Fruit fly (Drosophila melanogaster) whole organism, embryonic: ENCODE measurements around the gene ca.

Experiments used
- Aef1 ChIP-seq: fragments of 200-800 bp; sonication (Bioruptor generic); IDR thresholded peaks from 3 replicates; pipeline ENCODE4 v1.3.6; 2022; ENCODE audit warnings: missing biosample characterization, missing genetic modification characterization
- Asciz ChIP-seq: fragments of 200-800 bp; sonication (Bioruptor generic); optimal IDR thresholded peaks from 2 replicates; lab custom pipeline; 2017; ENCODE audit warnings: missing biosample characterization, mild to moderate bottlenecking, missing genetic modification characterization, missing genetic modification reagents
- CG12071 ChIP-seq: fragments of 200-800 bp; sonication (Bioruptor generic); optimal IDR thresholded peaks from 3 replicates; lab custom pipeline; 2018; ENCODE audit warnings: missing biosample characterization, mild to moderate bottlenecking, missing genetic modification characterization
- CG12104 ChIP-seq: fragments of 200-800 bp; sonication (Bioruptor generic); optimal IDR thresholded peaks from 3 replicates; lab custom pipeline; 2016; ENCODE audit warnings: missing biosample characterization, missing genetic modification characterization
- CG12659 ChIP-seq: fragments of 200-800 bp; sonication (Bioruptor generic); optimal IDR thresholded peaks from 3 replicates; lab custom pipeline; 2017; ENCODE audit warnings: mild to moderate bottlenecking, missing biosample characterization, missing genetic modification reagents, missing genetic modification characterization
- CG13287 ChIP-seq: fragments of 200-800 bp; sonication (Bioruptor generic); IDR thresholded peaks from 2 replicates; pipeline ENCODE4 v1.3.6; 2022; ENCODE audit warnings: missing biosample characterization, missing genetic modification characterization; ENCODE audit not compliant: partially characterized antibody
- CG13424 ChIP-seq: fragments of 200-800 bp; sonication (Bioruptor generic); optimal IDR thresholded peaks from 2 replicates; lab custom pipeline; 2019; ENCODE audit warnings: missing biosample characterization, mild to moderate bottlenecking, missing genetic modification characterization, moderate library complexity
- CG1529 ChIP-seq: fragments of 200-800 bp; sonication (Bioruptor generic); optimal IDR thresholded peaks from 3 replicates; lab custom pipeline; 2018; ENCODE audit warnings: missing biosample characterization, missing genetic modification characterization
- CG15696 ChIP-seq: fragments of 200-800 bp; sonication (Bioruptor generic); optimal IDR thresholded peaks from 2 replicates; lab custom pipeline; 2019; ENCODE audit warnings: missing biosample characterization, mild to moderate bottlenecking, missing genetic modification characterization, moderate library complexity
- CG1602 ChIP-seq: fragments of 200-800 bp; sonication (Bioruptor generic); optimal IDR thresholded peaks from 3 replicates; lab custom pipeline; 2016; ENCODE audit warnings: missing biosample characterization, missing genetic modification characterization
- CG17359 ChIP-seq: fragments of 200-800 bp; sonication (Bioruptor generic); optimal IDR thresholded peaks from 3 replicates; lab custom pipeline; 2018; ENCODE audit warnings: missing biosample characterization, mild to moderate bottlenecking, missing genetic modification characterization, moderate library complexity
- CG17385 ChIP-seq: fragments of 200-800 bp; sonication (Bioruptor generic); optimal IDR thresholded peaks from 3 replicates; lab custom pipeline; 2018; ENCODE audit warnings: missing biosample characterization, mild to moderate bottlenecking, missing genetic modification characterization
- CG1792 ChIP-seq: fragments of 200-800 bp; sonication (Bioruptor generic); optimal IDR thresholded peaks from 2 replicates; lab custom pipeline; 2016; ENCODE audit warnings: missing biosample characterization, missing genetic modification characterization
- CG1832 ChIP-seq: fragments of 200-800 bp; sonication (Bioruptor generic); optimal IDR thresholded peaks from 2 replicates; lab custom pipeline; 2017; ENCODE audit warnings: missing biosample characterization, mild to moderate bottlenecking, missing genetic modification characterization, inconsistent platforms
- CG2116 ChIP-seq: fragments of 200-800 bp; sonication (Bioruptor generic); optimal IDR thresholded peaks from 3 replicates; lab custom pipeline; 2018; ENCODE audit warnings: missing biosample characterization, mild to moderate bottlenecking, missing genetic modification characterization
- CG3838 ChIP-seq: fragments of 200-800 bp; sonication (Bioruptor generic); optimal IDR thresholded peaks from 3 replicates; lab custom pipeline; 2016; ENCODE audit warnings: missing biosample characterization, missing genetic modification characterization
- CG3847 ChIP-seq: fragments of 200-800 bp; sonication (Bioruptor generic); IDR thresholded peaks from 2 replicates; pipeline ENCODE4 v1.3.6; 2022; ENCODE audit warnings: missing biosample characterization, missing genetic modification characterization
- CG8944 ChIP-seq: fragments of 200-800 bp; sonication (Bioruptor generic); optimal IDR thresholded peaks from 3 replicates; lab custom pipeline; 2016; ENCODE audit warnings: missing biosample characterization, missing genetic modification characterization
- Doc3 ChIP-seq: fragments of 200-800 bp; sonication (Bioruptor generic); IDR thresholded peaks from 3 replicates; pipeline ENCODE4 v1.3.6; 2022; ENCODE audit warnings: missing biosample characterization, missing genetic modification characterization; ENCODE audit not compliant: partially characterized antibody
- Gsc ChIP-seq: fragments of 200-800 bp; sonication (Bioruptor generic); IDR thresholded peaks from 2 replicates; pipeline ENCODE4 v1.3.6; 2022; ENCODE audit warnings: missing biosample characterization, missing genetic modification characterization
- Hr51 ChIP-seq, 2 experiments: fragments of 200-800 bp; sonication (Bioruptor generic); optimal IDR thresholded peaks; 2 replicates in 1 of 2; 3 replicates in 1 of 2; lab custom pipeline; 2016 to 2018; ENCODE audit warnings: missing biosample characterization in 2 of 2, missing genetic modification characterization in 2 of 2, mild to moderate bottlenecking in 1 of 2, moderate library complexity in 1 of 2
- NC2α ChIP-seq: fragments of 200-800 bp; sonication (Bioruptor generic); optimal IDR thresholded peaks from 2 replicates; lab custom pipeline; 2016; ENCODE audit warnings: missing biosample characterization, missing genetic modification characterization
- Nf-YB ChIP-seq: fragments of 200-800 bp; sonication (Bioruptor generic); optimal IDR thresholded peaks from 3 replicates; lab custom pipeline; 2019; ENCODE audit warnings: missing biosample characterization, mild to moderate bottlenecking, missing genetic modification characterization, moderate library complexity
- Optix ChIP-seq: fragments of 200-800 bp; sonication (Bioruptor generic); IDR thresholded peaks from 3 replicates; pipeline ENCODE4 v1.3.6; 2022; ENCODE audit warnings: missing biosample characterization, missing genetic modification characterization
- Ravus ChIP-seq: fragments of 200-800 bp; sonication (Bioruptor generic); IDR thresholded peaks from 2 replicates; pipeline ENCODE4 v1.3.6; 2022; ENCODE audit warnings: missing biosample characterization, missing genetic modification characterization
- Ssrp ChIP-seq: fragments of 200-800 bp; sonication (Bioruptor generic); optimal IDR thresholded peaks from 2 replicates; lab custom pipeline; 2018; ENCODE audit warnings: missing biosample characterization, mild to moderate bottlenecking, missing genetic modification characterization, moderate library complexity
- abd-A ChIP-seq: fragments of 200-800 bp; sonication (Bioruptor generic); optimal IDR thresholded peaks from 3 replicates; lab custom pipeline; 2019; ENCODE audit warnings: missing biosample characterization, mild to moderate bottlenecking, missing genetic modification characterization, moderate library complexity
- bbx ChIP-seq: fragments of 200-800 bp; sonication (Bioruptor generic); IDR thresholded peaks from 2 replicates; pipeline ENCODE4 v1.3.6; 2022; ENCODE audit warnings: missing biosample characterization, missing genetic modification characterization; ENCODE audit not compliant: partially characterized antibody
- bowl ChIP-seq: fragments of 200-800 bp; sonication (Bioruptor generic); IDR thresholded peaks from 2 replicates; pipeline ENCODE4 v1.3.6; 2022; ENCODE audit warnings: missing biosample characterization, missing genetic modification characterization
- cg ChIP-seq: fragments of 200-800 bp; sonication (Bioruptor generic); optimal IDR thresholded peaks from 3 replicates; lab custom pipeline; 2019; ENCODE audit warnings: missing biosample characterization, mild to moderate bottlenecking, missing genetic modification characterization, moderate library complexity
- crc ChIP-seq: fragments of 200-800 bp; sonication (Bioruptor generic); optimal IDR thresholded peaks from 2 replicates; lab custom pipeline; 2016; ENCODE audit warnings: missing biosample characterization, missing genetic modification characterization
- dan ChIP-seq: fragments of 200-800 bp; sonication (Bioruptor generic); IDR thresholded peaks from 2 replicates; pipeline ENCODE4 v1.3.6; 2022; ENCODE audit warnings: missing biosample characterization, missing genetic modification characterization
- disco-r ChIP-seq: fragments of 200-800 bp; sonication (Bioruptor generic); optimal IDR thresholded peaks from 2 replicates; lab custom pipeline; 2016; ENCODE audit warnings: missing biosample characterization, missing genetic modification characterization
- dm ChIP-seq: fragments of 200-800 bp; sonication (Bioruptor generic); optimal IDR thresholded peaks from 3 replicates; lab custom pipeline; 2016; ENCODE audit warnings: missing biosample characterization, missing genetic modification characterization
- exex ChIP-seq: fragments of 200-800 bp; sonication (Bioruptor generic); optimal IDR thresholded peaks from 4 replicates; lab custom pipeline; 2018; ENCODE audit warnings: missing biosample characterization, mild to moderate bottlenecking, missing genetic modification characterization, moderate library complexity
- gce ChIP-seq: fragments of 200-800 bp; sonication (Bioruptor generic); IDR thresholded peaks from 3 replicates; pipeline ENCODE4 v1.3.6; 2022; ENCODE audit warnings: missing biosample characterization, missing genetic modification characterization
- gt ChIP-seq: fragments of 200-800 bp; sonication (Bioruptor generic); IDR thresholded peaks from 2 replicates; pipeline ENCODE4 v1.3.6; 2022; ENCODE audit warnings: missing biosample characterization, missing genetic modification characterization
- hb ChIP-seq: fragments of 200-800 bp; sonication (Bioruptor generic); IDR thresholded peaks from 3 replicates; pipeline ENCODE4 v1.3.6; 2022; ENCODE audit warnings: missing biosample characterization, missing genetic modification characterization; ENCODE audit not compliant: partially characterized antibody
- hbn ChIP-seq: fragments of 200-800 bp; sonication (Bioruptor generic); IDR thresholded peaks from 2 replicates; pipeline ENCODE4 v1.3.6; 2022; ENCODE audit warnings: missing biosample characterization, missing genetic modification characterization; ENCODE audit not compliant: partially characterized antibody
- her ChIP-seq: fragments of 200-800 bp; sonication (Bioruptor generic); optimal IDR thresholded peaks from 2 replicates; lab custom pipeline; 2016; ENCODE audit warnings: missing biosample characterization, missing genetic modification characterization
- nmo ChIP-seq: fragments of 200-800 bp; sonication (Bioruptor generic); optimal IDR thresholded peaks from 2 replicates; lab custom pipeline; 2018; ENCODE audit warnings: missing biosample characterization, mild to moderate bottlenecking, missing genetic modification characterization, moderate library complexity
- pb ChIP-seq: fragments of 200-800 bp; sonication (Bioruptor generic); optimal IDR thresholded peaks from 3 replicates; lab custom pipeline; 2016; ENCODE audit warnings: missing biosample characterization, missing genetic modification characterization
- salm ChIP-seq: fragments of 200-800 bp; sonication (Bioruptor generic); optimal IDR thresholded peaks from 2 replicates; lab custom pipeline; 2018; ENCODE audit warnings: missing biosample characterization, mild to moderate bottlenecking, missing genetic modification characterization
- schlank ChIP-seq: fragments of 200-800 bp; sonication (Bioruptor generic); optimal IDR thresholded peaks from 2 replicates; lab custom pipeline; 2018; ENCODE audit warnings: missing biosample characterization, mild to moderate bottlenecking, missing genetic modification characterization
- shn ChIP-seq: fragments of 200-800 bp; sonication (Bioruptor generic); optimal IDR thresholded peaks from 3 replicates; lab custom pipeline; 2016; ENCODE audit warnings: missing biosample characterization, missing genetic modification characterization
- stc ChIP-seq: fragments of 200-800 bp; sonication (Bioruptor generic); IDR thresholded peaks from 2 replicates; pipeline ENCODE4 v1.3.6; 2022; ENCODE audit warnings: missing biosample characterization, missing genetic modification characterization
- twi ChIP-seq: fragments of 200-800 bp; optimal IDR thresholded peaks from 2 replicates; lab custom pipeline; 2019; ENCODE audit warnings: missing biosample characterization, mild to moderate bottlenecking, missing genetic modification characterization, moderate library complexity
- unpg ChIP-seq: fragments of 200-800 bp; sonication (Bioruptor generic); optimal IDR thresholded peaks from 3 replicates; lab custom pipeline; 2018; ENCODE audit warnings: missing biosample characterization, mild to moderate bottlenecking, missing genetic modification characterization, moderate library complexity

Gene ca

dm6 chr3R:29861432-29862249 lies 55.0 kb downstream of the ca start, which contains the start of the genes CG15514 and RpS8 (continued):
- TF ChIP-seq CG3838 (GFP tag; lab: Kevin White, UChicago) (no peak), gt (GFP tag; lab: Robert Waterston, UW) (no peak), Optix (GFP tag; lab: Robert Waterston, UW) (peak; percentile 33; the same call in 1 of the 3 replicates), Ssrp (tag; lab: Kevin White, UChicago) (peak; percentile 30), pb (GFP tag; lab: Kevin White, UChicago) (no peak), dm (GFP tag; lab: Kevin White, UChicago) (peak; percentile 99), CG12104 (peak; percentile 63), nmo (GFP tag; lab: Kevin White, UChicago) (peak; percentile 77), CG1792 (GFP tag; lab: Kevin White, UChicago) (no peak), CG13424 (peak; percentile 72), Nf-YB (GFP tag; lab: Kevin White, UChicago) (peak; percentile 30), CG8944 (GFP tag; lab: Kevin White, UChicago) (no peak), CG3847 (GFP tag; lab: Robert Waterston, UW) (peak; percentile 46; the same call in 1 of the 2 replicates), schlank (tag; lab: Kevin White, UChicago) (peak; percentile 41), shn (GFP tag; lab: Kevin White, UChicago) (no peak), Ravus (GFP tag; lab: Robert Waterston, UW) (no peak), CG13287 (GFP tag; lab: Robert Waterston, UW) (no peak), Gsc (GFP tag; lab: Robert Waterston, UW) (no peak), CG12659 (GFP tag; lab: Kevin White, UChicago) (peak; percentile 88), hbn (GFP tag; lab: Robert Waterston, UW) (no peak), exex (tag; lab: Kevin White, UChicago) (no peak), salm (tag; lab: Kevin White, UChicago) (no peak), Doc3 (GFP tag; lab: Robert Waterston, UW) (no peak), crc (GFP tag; lab: Kevin White, UChicago) (no peak), bowl (GFP tag; lab: Robert Waterston, UW) (no peak), abd-A (no peak), hb (GFP tag; lab: Robert Waterston, UW) (no peak), her (GFP tag; lab: Kevin White, UChicago) (no peak), Hr51 (GFP tag; optimal IDR thresholded peaks at IDR 0.05; lab: Kevin White, UChicago) (no peak), bbx (GFP tag; lab: Robert Waterston, UW) (peak; percentile 8; the same call in 1 of the 2 replicates), twi (tag; lab: Kevin White, UChicago) (peak; percentile 39), unpg (peak; percentile 54), CG1529 (peak; percentile 43), CG17385 (GFP tag; lab: Kevin White, UChicago) (peak; percentile 70), Aef1 (GFP tag; lab: Robert Waterston, UW) (peak; percentile 45; the same call in 1 of the 3 replicates), Asciz (peak; percentile 56), dan (GFP tag; lab: Robert Waterston, UW) (no peak), CG1602 (peak; percentile 18), disco-r (GFP tag; lab: Kevin White, UChicago) (no peak), CG17359 (tag; lab: Kevin White, UChicago) (peak; percentile 57), CG2116 (GFP tag; lab: Kevin White, UChicago) (peak; percentile 71), CG15696 (peak; percentile 45), CG1832 (GFP tag; lab: Kevin White, UChicago) (no peak), CG12071 (peak; percentile 42), cg (GFP tag; lab: Kevin White, UChicago) (no peak), stc (GFP tag; lab: Robert Waterston, UW) (no peak), NC2α (GFP tag; lab: Kevin White, UChicago) (no peak), gce (GFP tag; lab: Robert Waterston, UW) (no peak; the same call in 2 of the 3 replicates)
